Fruit fly (Drosophila melanogaster): ENCODE measurements around the gene ND-15.

ND-15 gene

dm6 chr2L:160581-161452 is 46.3 kb downstream of the ND-15 start:
- TF ChIP-seq CG17801 (GFP tag; optimal IDR thresholded peaks at IDR 0.05; ENCODE audit: partially characterized antibody) = peak; percentile 91

- TF ChIP-seq CG17801 (GFP tag; optimal IDR thresholded peaks at IDR 0.05; ENCODE audit: partially characterized antibody) = peak; percentile 95
These were observed 47.1 kb downstream of the ND-15 start for dm6 chr2L:161453-162175.

dm6 chr2L:162208-162607 is 47.7 kb downstream of the ND-15 start:
- TF ChIP-seq CG17801 (GFP tag; optimal IDR thresholded peaks at IDR 0.05; ENCODE audit: partially characterized antibody) = no peak

- no peak for TF ChIP-seq CG17801 (GFP tag; optimal IDR thresholded peaks at IDR 0.05; ENCODE audit: partially characterized antibody)
These were observed 48.7 kb downstream of the ND-15 start for dm6 chr2L:163229-163628.

- peak; percentile 1 for TF ChIP-seq CG17801 (GFP tag; optimal IDR thresholded peaks at IDR 0.05; ENCODE audit: partially characterized antibody)
These were observed 50.8 kb downstream of the ND-15 start for dm6 chr2L:165253-165890.

dm6 chr2L:166115-167069 is 51.9 kb downstream of the ND-15 start:
- peak; percentile 97 for TF ChIP-seq CG17801 (GFP tag; optimal IDR thresholded peaks at IDR 0.05; ENCODE audit: partially characterized antibody)

- no peak for TF ChIP-seq CG17801 (GFP tag; optimal IDR thresholded peaks at IDR 0.05; ENCODE audit: partially characterized antibody)
These were observed 53.9 kb downstream of the ND-15 start for dm6 chr2L:168270-168901.

dm6 chr2L:170383-170782 is 55.9 kb downstream of the ND-15 start:
- TF ChIP-seq CG17801 (GFP tag; optimal IDR thresholded peaks at IDR 0.05; ENCODE audit: partially characterized antibody) = no peak

- no peak for TF ChIP-seq CG17801 (GFP tag; optimal IDR thresholded peaks at IDR 0.05; ENCODE audit: partially characterized antibody)
These were observed 57.1 kb downstream of the ND-15 start for dm6 chr2L:171499-172250.

dm6 chr2L:175727-176126 is 61.2 kb downstream of the ND-15 start:
- no peak for TF ChIP-seq CG17801 (GFP tag; optimal IDR thresholded peaks at IDR 0.05; ENCODE audit: partially characterized antibody)

dm6 chr2L:179119-179518 is 64.6 kb downstream of the ND-15 start:
- TF ChIP-seq CG17801 (GFP tag; optimal IDR thresholded peaks at IDR 0.05; ENCODE audit: partially characterized antibody) = no peak

- TF ChIP-seq CG17801 (GFP tag; optimal IDR thresholded peaks at IDR 0.05; ENCODE audit: partially characterized antibody) = no peak
These were observed 66.5 kb downstream of the ND-15 start for dm6 chr2L:181020-181419.

dm6 chr2L:182360-183144 is 68.0 kb downstream of the ND-15 start:
- no peak for TF ChIP-seq CG17801 (GFP tag; optimal IDR thresholded peaks at IDR 0.05; ENCODE audit: partially characterized antibody)
